Worm (Caenorhabditis elegans): ENCODE measurements around the gene Y38F1A.7.
A peak's percentile ranks its signal among the peaks of the same experiment; 100 is the strongest.
"Not testable (repeated sequence)": the region's sequence is repeated elsewhere in the genome, so short reads cannot be mapped to it uniquely, and the experiment has no call there.

Gene Y38F1A.7

DNA sequence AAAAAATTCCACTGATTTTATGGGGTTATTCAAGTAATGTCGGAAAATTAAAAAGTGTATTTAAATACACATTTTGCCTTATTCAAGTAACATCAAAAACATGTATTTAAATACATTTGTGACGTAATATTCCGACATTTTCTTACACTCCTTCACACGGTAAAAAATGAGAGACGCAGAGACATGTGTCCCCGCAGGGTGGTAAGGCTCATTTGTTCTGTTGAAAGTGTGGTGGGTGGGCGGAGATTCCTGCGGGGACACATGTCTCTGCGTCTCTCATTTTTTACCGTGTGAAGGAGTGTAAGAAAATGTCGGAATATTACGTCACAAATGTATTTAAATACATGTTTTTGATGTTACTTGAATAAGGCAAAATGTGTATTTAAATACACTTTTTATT lies 18.8 kb upstream of the Y38F1A.7 start (continued):
- TF ChIP-seq hlh-11 (tag; optimal IDR thresholded peaks at IDR 0.05) (peak; percentile 69), lin-1 (GFP tag; IDR thresholded peaks at IDR 0.05) (peak; percentile 89), dve-1 (tag; optimal IDR thresholded peaks at IDR 0.05; ENCODE audit: insufficient read depth) (peak; percentile 63), lin-38 (GFP tag; IDR thresholded peaks at IDR 0.05) (peak; percentile 89), Y75B8A.6 (GFP tag; IDR thresholded peaks at IDR 0.05) (0 out of 2 replicates have a peak, but pooled peaks have one; percentile 41), lim-7 (GFP tag; IDR thresholded peaks at IDR 0.05) (0 out of 2 replicates have a peak, but pooled peaks have one; percentile 37), mes-2 (tag; optimal IDR thresholded peaks at IDR 0.05; ENCODE audit: poor library complexity, severe bottlenecking) (peak; percentile 69), pha-4 (GFP tag; IDR thresholded peaks at IDR 0.05) (peak; percentile 94), saeg-2 (GFP tag; IDR thresholded peaks at IDR 0.05) (peak; percentile 75; the same call in 1 of the 2 replicates), zip-11 (GFP tag; IDR thresholded peaks at IDR 0.05) (0 out of 2 replicates have a peak, but pooled peaks have one; percentile 25), egl-43 (GFP tag; IDR thresholded peaks at IDR 0.05) (peak; percentile 84), zfp-3 (GFP tag; conservative IDR thresholded peaks at IDR 0.05) (peak; percentile 90), nhr-48 (tag; optimal IDR thresholded peaks at IDR 0.05) (peak; percentile 21), hmg-1.1 (GFP tag; IDR thresholded peaks at IDR 0.05) (peak; percentile 92), snpc-1.2 (GFP tag; IDR thresholded peaks at IDR 0.05) (0 out of 2 replicates have a peak, but pooled peaks have one; percentile 25), dmd-8 (GFP tag; IDR thresholded peaks at IDR 0.05) (peak; percentile 65; the same call in 1 of the 2 replicates), lin-13 (GFP tag; optimal IDR thresholded peaks at IDR 0.05) (peak; percentile 21), daf-16 (GFP tag; optimal IDR thresholded peaks at IDR 0.05) (peak in 1 of 2 experiments; percentile 13), rbr-2 (tag; optimal IDR thresholded peaks at IDR 0.05) (peak; percentile 70), hlh-30 (tag; optimal IDR thresholded peaks at IDR 0.05; ENCODE audit: insufficient read depth) (peak; percentile 20), dmd-6 (GFP tag; IDR thresholded peaks at IDR 0.05) (peak; percentile 96), ceh-20 (GFP tag; IDR thresholded peaks at IDR 0.05) (peak; percentile 96)
- not testable (repeated sequence) for TF ChIP-seq pha-4, daf-16 (tag; optimal IDR thresholded peaks at IDR 0.05)

DNA sequence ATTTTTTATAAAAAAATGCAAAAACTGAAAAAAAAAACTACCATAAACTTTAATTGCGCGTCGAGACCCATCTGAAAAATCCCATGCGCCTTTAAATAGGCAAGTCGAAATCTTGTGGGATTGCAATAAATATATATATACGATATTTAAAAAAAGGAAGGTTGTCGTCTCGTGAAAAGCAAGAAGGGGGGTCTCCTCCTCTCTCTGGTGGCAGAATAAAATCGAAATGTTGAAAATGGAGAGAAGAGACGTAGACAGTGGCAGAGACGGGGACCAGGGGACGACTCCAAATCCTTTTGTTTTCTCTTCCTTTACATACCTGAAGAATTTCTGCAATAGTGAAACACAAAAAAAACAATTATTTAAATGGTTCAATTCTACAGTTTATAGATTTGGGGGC lies 16.4 kb upstream of the Y38F1A.7 start, which contains the start of gene F18A11.5:
TSS of gene F18A11.5 (minus strand) at position 321 of the 400 bp plus-strand sequence.
- TF ChIP-seq aha-1 (tag) (peak; percentile 2), rbr-2 (tag; optimal IDR thresholded peaks at IDR 0.05) (peak; percentile 7), nhr-41 (GFP tag; IDR thresholded peaks at IDR 0.05) (no peak), hlh-11 (tag; optimal IDR thresholded peaks at IDR 0.05) (peak; percentile 29), saeg-2 (GFP tag; IDR thresholded peaks at IDR 0.05) (no peak), dve-1 (tag; optimal IDR thresholded peaks at IDR 0.05; ENCODE audit: insufficient read depth) (peak; percentile 3), ama-1 (optimal IDR thresholded peaks at IDR 0.05) (peak; percentile 69), F37D6.2 (tag; optimal IDR thresholded peaks at IDR 0.05) (no peak), skn-1 (tag; optimal IDR thresholded peaks at IDR 0.05) (no peak), unc-130 (GFP tag; optimal IDR thresholded peaks at IDR 0.05) (no peak), lsy-2 (tag; optimal IDR thresholded peaks at IDR 0.05) (no peak), R02D3.7 (tag; optimal IDR thresholded peaks at IDR 0.05) (no peak), gei-8 (GFP tag; optimal IDR thresholded peaks at IDR 0.05) (no peak), arid-1 (GFP tag; conservative IDR thresholded peaks at IDR 0.05) (0 out of 2 replicates have a peak, but pooled peaks have one; percentile 48), F49E8.2 (tag; optimal IDR thresholded peaks at IDR 0.05; ENCODE audit: borderline replicate concordance) (no peak)

DNA sequence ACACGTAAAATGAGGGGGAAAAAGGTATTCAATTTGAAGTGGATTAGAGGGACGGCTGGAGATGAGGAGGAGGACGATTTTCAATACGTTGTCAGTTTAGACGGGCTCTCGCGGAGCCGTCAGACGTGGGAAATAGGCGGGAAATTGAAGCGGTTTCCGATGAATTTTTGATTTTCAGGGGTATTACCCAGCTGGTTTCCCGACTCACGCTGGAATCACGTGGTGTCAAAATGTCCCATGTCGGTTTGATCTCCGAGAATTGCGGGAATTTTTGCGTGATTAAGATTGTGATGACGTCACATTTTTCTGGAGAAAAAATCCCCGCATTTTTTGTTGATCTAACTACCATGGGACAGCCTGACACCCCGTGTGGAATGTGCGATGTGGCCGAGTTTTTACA lies 15.1 kb upstream of the Y38F1A.7 start:
- TF ChIP-seq dmd-6 (GFP tag; IDR thresholded peaks at IDR 0.05) (0 out of 2 replicates have a peak, but pooled peaks have one; percentile 18), dmd-9 (GFP tag; IDR thresholded peaks at IDR 0.05) (0 out of 2 replicates have a peak, but pooled peaks have one; percentile 17), unc-62 (GFP tag; optimal IDR thresholded peaks at IDR 0.05 in 1 of 2) (peak in 1 of 2 experiments; percentile 29), unc-62 (tag; optimal IDR thresholded peaks at IDR 0.05) (no peak), D1046.2 (GFP tag; IDR thresholded peaks at IDR 0.05) (0 out of 2 replicates have a peak, but pooled peaks have one; percentile 55), Y48G9A.11 (GFP tag; IDR thresholded peaks at IDR 0.05) (no peak), tra-1 (GFP tag; IDR thresholded peaks at IDR 0.05) (0 out of 2 replicates have a peak, but pooled peaks have one; percentile 37)

All from whole organism, L4 larva.